Fruit fly (Drosophila melanogaster): Measurements from ENCODE around the gene gammaSnap2.

gammaSnap2 gene

DNA sequence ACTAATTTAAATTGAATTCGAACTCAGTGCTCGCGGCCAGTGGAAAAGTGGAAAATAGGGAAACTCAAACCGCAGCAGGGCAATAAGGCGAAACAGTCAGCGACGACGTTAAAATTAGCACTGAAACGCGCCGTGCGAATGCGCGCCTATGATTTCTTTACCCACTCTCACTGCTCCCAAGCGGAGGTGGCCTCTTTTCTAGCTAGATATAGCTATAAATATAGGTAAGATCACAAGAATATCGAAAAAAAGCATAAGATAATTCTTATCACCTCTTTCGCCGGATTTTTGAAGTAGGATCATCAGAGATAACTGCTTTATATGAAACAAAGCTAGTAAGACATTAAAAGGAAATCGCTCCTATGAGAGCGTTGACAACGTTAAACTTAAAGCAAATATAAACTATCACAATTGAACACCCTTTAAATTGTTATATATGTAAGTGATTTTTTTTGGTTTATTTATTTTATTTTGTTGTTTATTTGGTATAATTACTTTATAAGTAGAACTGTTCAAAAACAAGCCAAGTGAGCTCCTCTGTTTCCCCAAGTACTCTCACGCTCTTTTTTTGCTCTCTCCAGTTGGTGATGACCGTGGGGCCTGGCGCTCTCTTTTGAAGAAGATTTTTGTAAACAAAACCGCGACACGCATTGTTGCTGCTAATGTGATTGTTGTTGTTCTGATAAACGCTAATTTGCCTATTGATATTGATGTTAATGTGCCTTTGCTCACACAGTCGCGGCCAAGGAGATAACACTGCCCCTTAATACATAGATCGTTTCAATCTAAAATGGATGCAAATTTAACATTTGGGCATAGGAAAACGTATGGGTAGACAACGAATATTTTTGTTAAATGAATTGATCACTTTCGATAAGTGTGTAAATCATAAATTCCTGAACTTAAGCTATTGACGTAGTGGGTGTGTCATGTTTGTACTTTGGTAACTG, 18.7 kb upstream of the gammaSnap2 start, which contains the start of gene tws (continued):
- TF ChIP-seq Hr38 (GFP tag; optimal IDR thresholded peaks at IDR 0.05) (no peak), eg (GFP tag; IDR thresholded peaks at IDR 0.05) (peak; percentile 72), Sox15 (GFP tag; optimal IDR thresholded peaks at IDR 0.05) (no peak), CG7368 (GFP tag; optimal IDR thresholded peaks at IDR 0.05) (no peak), fd85E (GFP tag; optimal IDR thresholded peaks at IDR 0.05) (no peak), CG8119 (GFP tag; IDR thresholded peaks at IDR 0.05) (peak; percentile 51; the same call in 1 of the 3 replicates), Gug (GFP tag; IDR thresholded peaks at IDR 0.05) (no peak), Eip75B (GFP tag; optimal IDR thresholded peaks at IDR 0.05) (peak; percentile 29), spab (GFP tag; optimal IDR thresholded peaks at IDR 0.05) (peak; percentile 47), CG10669 (GFP tag; optimal IDR thresholded peaks at IDR 0.05) (peak; percentile 12), Smox (GFP tag; optimal IDR thresholded peaks at IDR 0.05) (peak; percentile 30), Eip93F (GFP tag; optimal IDR thresholded peaks at IDR 0.05) (no peak), vri (GFP tag; optimal IDR thresholded peaks at IDR 0.05) (peak; percentile 4), fkh (GFP tag; optimal IDR thresholded peaks at IDR 0.05) (peak; percentile 42), salr (GFP tag; optimal IDR thresholded peaks at IDR 0.05) (peak in 1 of 2 experiments; percentile 37), CG11902 (GFP tag; optimal IDR thresholded peaks at IDR 0.05) (no peak), net (GFP tag; optimal IDR thresholded peaks at IDR 0.05) (peak; percentile 52), achi (GFP tag; optimal IDR thresholded peaks at IDR 0.05) (peak; percentile 27), CG6792 (GFP tag; optimal IDR thresholded peaks at IDR 0.05) (peak; percentile 6), CG8319 (GFP tag; optimal IDR thresholded peaks at IDR 0.05) (no peak), Hr39 (GFP tag; optimal IDR thresholded peaks at IDR 0.05) (peak; percentile 12), CG4318 (GFP tag; optimal IDR thresholded peaks at IDR 0.05) (peak; percentile 29), dac (GFP tag; optimal IDR thresholded peaks at IDR 0.05) (no peak), Sox102F (GFP tag; optimal IDR thresholded peaks at IDR 0.05) (peak; percentile 45), CG3032 (tag; optimal IDR thresholded peaks at IDR 0.05) (peak; percentile 54), dsx (GFP tag; optimal IDR thresholded peaks at IDR 0.05; ENCODE audit: poor library complexity, severe bottlenecking) (no peak)

DNA sequence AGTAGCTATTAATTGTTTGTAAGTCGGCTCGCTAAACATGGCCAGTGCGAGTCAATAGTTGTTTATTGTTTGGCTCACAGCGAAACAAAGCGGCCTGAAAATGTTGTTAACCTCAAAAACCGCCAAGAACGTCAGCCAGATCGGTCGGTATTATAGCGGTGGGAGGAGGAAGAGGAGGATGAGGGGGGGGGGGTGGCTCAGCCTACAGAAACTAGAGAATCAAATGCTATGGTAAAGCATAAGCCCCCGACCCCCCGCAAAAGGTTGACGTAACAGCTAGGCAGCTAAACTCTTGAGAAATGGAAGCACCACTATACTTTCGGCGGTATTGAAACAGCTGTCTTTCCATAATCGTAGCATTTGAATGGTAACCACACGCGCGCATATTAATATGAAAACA, 17.7 kb upstream of the gammaSnap2 start:
- TF ChIP-seq fkh (GFP tag; optimal IDR thresholded peaks at IDR 0.05) (peak; percentile 54), Lpt (GFP tag; optimal IDR thresholded peaks at IDR 0.05) (no peak), Gug (GFP tag; IDR thresholded peaks at IDR 0.05) (no peak)

DNA sequence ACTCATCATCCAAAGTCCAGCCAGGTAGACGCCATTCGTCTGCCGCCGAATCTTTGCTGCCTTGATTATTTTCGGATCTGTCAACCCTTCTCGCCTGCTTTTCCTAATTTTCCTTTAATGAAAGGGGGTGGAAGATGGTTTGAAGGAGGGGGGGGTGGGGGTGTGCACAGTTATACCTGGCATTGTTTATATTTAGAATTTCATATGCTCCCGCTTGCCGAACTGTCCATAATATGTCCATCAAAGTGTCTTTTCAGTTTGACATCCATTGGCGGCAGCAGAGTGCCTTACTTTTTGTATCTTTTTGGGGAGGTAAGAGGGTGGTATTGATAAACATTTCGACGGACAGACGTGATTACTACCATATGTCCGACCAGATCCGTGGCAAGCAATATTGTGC, 16.6 kb upstream of the gammaSnap2 start:
- no peak for TF ChIP-seq eg (GFP tag; IDR thresholded peaks at IDR 0.05)
- no peak for TF ChIP-seq Sox102F (GFP tag; optimal IDR thresholded peaks at IDR 0.05)
- no peak for TF ChIP-seq CG8119 (GFP tag; IDR thresholded peaks at IDR 0.05)
- TF ChIP-seq CG6276 (GFP tag; optimal IDR thresholded peaks at IDR 0.05), result no peak
- no peak for TF ChIP-seq fd59A (GFP tag; optimal IDR thresholded peaks at IDR 0.05)
- no peak for TF ChIP-seq cyc (GFP tag; optimal IDR thresholded peaks at IDR 0.05)
- no peak for TF ChIP-seq lz (GFP tag; optimal IDR thresholded peaks at IDR 0.05)
- TF ChIP-seq net (GFP tag; optimal IDR thresholded peaks at IDR 0.05), result no peak
- no peak for TF ChIP-seq Hr38 (GFP tag; optimal IDR thresholded peaks at IDR 0.05)
- no peak for TF ChIP-seq CG10669 (GFP tag; optimal IDR thresholded peaks at IDR 0.05)
- TF ChIP-seq Ets21C (GFP tag; optimal IDR thresholded peaks at IDR 0.05), result no peak
- no peak for TF ChIP-seq CG9139 (GFP tag; optimal IDR thresholded peaks at IDR 0.05)
- no peak for TF ChIP-seq ss (GFP tag; optimal IDR thresholded peaks at IDR 0.05)
- no peak for TF ChIP-seq CG1621 (tag; optimal IDR thresholded peaks at IDR 0.05)
- TF ChIP-seq achi (GFP tag; optimal IDR thresholded peaks at IDR 0.05), result no peak
- TF ChIP-seq Sox15 (GFP tag; optimal IDR thresholded peaks at IDR 0.05), result no peak
- TF ChIP-seq Blimp-1 (GFP tag; optimal IDR thresholded peaks at IDR 0.05), result no peak

All from whole organism, prepupa.